Worm (Caenorhabditis elegans): Measurements from ENCODE around the gene ZK896.4.
A peak's percentile ranks its signal among the peaks of the same experiment; 100 is the strongest.

DNA sequence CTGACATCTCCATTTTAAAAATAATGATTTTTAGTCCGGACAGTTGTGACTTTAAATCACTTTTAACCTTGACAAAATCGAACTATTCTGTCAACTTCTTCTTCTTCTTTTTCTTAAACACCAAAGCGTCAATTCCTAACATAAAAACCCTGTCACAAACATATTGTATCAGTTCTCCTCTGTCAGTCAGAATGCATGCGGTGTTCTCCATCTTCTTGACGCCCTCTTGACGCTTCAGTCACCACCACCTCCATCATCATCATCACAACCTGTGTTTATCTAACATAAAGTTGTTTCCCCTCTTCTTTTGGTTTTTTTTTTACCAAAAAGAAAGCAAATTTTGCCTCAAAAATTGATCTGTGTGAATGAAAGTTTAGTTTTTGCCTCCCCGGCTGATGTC is 47.7 kb downstream of the ZK896.4 start:
- TF ChIP-seq sea-2 (GFP tag; optimal IDR thresholded peaks at IDR 0.05), result no peak
- no peak for TF ChIP-seq lin-15B (tag; optimal IDR thresholded peaks at IDR 0.05)
- TF ChIP-seq fkh-10 (GFP tag; optimal IDR thresholded peaks at IDR 0.05), result no peak
- no peak for TF ChIP-seq nhr-11 (tag; optimal IDR thresholded peaks at IDR 0.05)
- TF ChIP-seq nhr-25 (tag; optimal IDR thresholded peaks at IDR 0.05), result peak; percentile 11
- TF ChIP-seq unc-62 (GFP tag; optimal IDR thresholded peaks at IDR 0.05), result no peak
- no peak for TF ChIP-seq tbx-2 (tag; optimal IDR thresholded peaks at IDR 0.05)

Data from whole organism, L3 larva.